Worm (Caenorhabditis elegans) whole organism, early embryonic: ENCODE measurements around the gene ZK353.9.

ENCODE experiments used
- B0310.2 ChIP-seq: sonication (generic microtip); optimal IDR thresholded peaks from 2 replicates; lab custom pipeline; 2016; ENCODE audit warnings: mild to moderate bottlenecking, missing genetic modification characterization, missing compliant biosample characterization
- aly-1 ChIP-seq: sonication (generic microtip); optimal IDR thresholded peaks from 2 replicates; lab custom pipeline; 2016; ENCODE audit warnings: missing genetic modification characterization, missing compliant biosample characterization
- ama-1 ChIP-seq: fragments of 150-350 bp; optimal IDR thresholded peaks from 2 replicates; lab custom pipeline; 2014
- ceh-36 ChIP-seq: sonication (generic microtip); optimal IDR thresholded peaks from 2 replicates; lab custom pipeline; 2016; ENCODE audit warnings: missing genetic modification characterization, inconsistent platforms, missing compliant biosample characterization
- ets-7 ChIP-seq: sonication (generic microtip); optimal IDR thresholded peaks from 2 replicates; lab custom pipeline; 2016; ENCODE audit warnings: missing genotype, missing genetic modification characterization, missing compliant biosample characterization
- flt-1 ChIP-seq: fragments of 200-800 bp; sonication (Bioruptor generic); IDR thresholded peaks from 2 replicates; pipeline ENCODE4 v1.3.6; 2022; ENCODE audit warnings: missing genetic modification characterization, missing compliant biosample characterization
- hmbx-1 ChIP-seq: sonication (generic microtip); optimal IDR thresholded peaks from 2 replicates; lab custom pipeline; 2016; ENCODE audit warnings: mild to moderate bottlenecking, missing genetic modification characterization, missing compliant biosample characterization
- hnd-1 ChIP-seq: sonication (generic microtip); optimal IDR thresholded peaks from 2 replicates; lab custom pipeline; 2016; ENCODE audit warnings: missing genetic modification characterization, missing compliant biosample characterization
- pes-1 ChIP-seq: fragments of 200-800 bp; sonication (Bioruptor generic); IDR thresholded peaks from 2 replicates; pipeline ENCODE4 v1.3.6; 2022; ENCODE audit warnings: missing genetic modification reagents, missing genetic modification characterization, missing compliant biosample characterization
- sea-1 ChIP-seq: fragments of 200-800 bp; sonication (Bioruptor generic); conservative IDR thresholded peaks from 2 replicates; pipeline ENCODE4 v1.3.6; 2022; ENCODE audit warnings: missing genetic modification characterization, missing compliant biosample characterization
- tbx-11 ChIP-seq: fragments of 200-800 bp; sonication (Bioruptor generic); IDR thresholded peaks from 2 replicates; pipeline ENCODE4 v1.3.6; 2022; ENCODE audit warnings: missing genetic modification characterization, missing compliant biosample characterization
- tbx-37 ChIP-seq: fragments of 200-800 bp; sonication (Bioruptor generic); conservative IDR thresholded peaks from 2 replicates; pipeline ENCODE4 v1.3.6; 2022; ENCODE audit warnings: missing genetic modification reagents, missing genetic modification characterization, missing compliant biosample characterization
- tra-4 ChIP-seq: sonication (generic microtip); optimal IDR thresholded peaks from 2 replicates; lab custom pipeline; 2017; ENCODE audit warnings: missing genetic modification characterization, missing compliant biosample characterization

DNA sequence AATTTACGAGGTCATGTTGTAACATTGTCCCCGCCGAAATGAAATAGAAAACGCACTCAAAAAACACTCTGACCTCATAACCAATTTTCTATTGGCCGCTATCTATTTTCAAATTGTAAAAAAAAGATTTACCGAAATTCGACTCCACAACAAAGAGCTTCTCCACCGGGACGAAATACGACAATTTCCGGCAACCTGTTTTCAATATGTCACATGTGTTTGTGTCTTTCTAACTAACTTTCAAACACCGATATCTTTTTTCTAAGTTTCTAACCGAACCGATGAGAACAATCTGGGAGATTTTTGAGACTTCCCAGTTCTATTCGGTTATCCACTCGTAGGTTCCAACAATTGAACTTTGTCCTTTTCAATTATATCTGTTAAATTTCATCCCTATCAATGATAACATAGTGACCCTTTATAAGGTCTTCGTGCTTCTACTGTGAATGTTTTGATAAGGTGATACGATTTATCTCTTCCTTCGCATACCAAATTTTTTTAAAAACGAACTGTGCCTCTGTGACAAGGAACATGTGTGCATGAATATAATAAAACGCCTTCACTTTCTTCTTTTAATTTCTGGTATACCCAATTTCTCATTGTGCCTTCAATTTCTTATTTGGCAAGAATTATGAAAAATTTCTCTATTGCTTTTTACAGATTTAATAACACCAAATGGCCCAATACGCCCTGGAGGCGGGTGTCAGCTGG lies 37.5 kb upstream of the ZK353.9 start, which contains the start of gene lmbr-1:
- TF ChIP-seq ama-1 (lab: Kevin White, UChicago) = no peak
- TF ChIP-seq B0310.2 (tag; lab: Kevin White, UChicago) = no peak
- TF ChIP-seq flt-1 (GFP tag; lab: Robert Waterston, UW) = no peak
- no peak for TF ChIP-seq ets-7 (tag; lab: Kevin White, UChicago)
- TF ChIP-seq tra-4 (tag; lab: Kevin White, UChicago) = no peak
- no peak for TF ChIP-seq hnd-1
- no peak for TF ChIP-seq tbx-37
- no peak for TF ChIP-seq sea-1 (GFP tag; lab: Robert Waterston, UW)
- TF ChIP-seq ceh-36 (tag; lab: Kevin White, UChicago) = no peak
- no peak for TF ChIP-seq pes-1 (GFP tag; lab: Robert Waterston, UW)
- TF ChIP-seq tbx-11 = no peak
- no peak for TF ChIP-seq hmbx-1 (tag; lab: Kevin White, UChicago)
- no peak for TF ChIP-seq aly-1 (tag; lab: Kevin White, UChicago)
